Worm (Caenorhabditis elegans) whole organism, midembryonic: ENCODE results near the gene C15F1.2.
"Not testable (repeated sequence)": the region's sequence is repeated elsewhere in the genome, so short reads cannot be mapped to it uniquely, and the experiment has no call there.

Source experiments
- T22C8.4 ChIP-seq: fragments of 200-800 bp; sonication (Bioruptor generic); IDR thresholded peaks from 2 replicates; pipeline ENCODE4 v1.3.6; 2022; ENCODE audit warnings: missing genetic modification characterization, missing compliant biosample characterization
- cog-1 ChIP-seq: sonication (generic microtip); optimal IDR thresholded peaks from 2 replicates; lab custom pipeline; 2016; ENCODE audit warnings: missing genetic modification characterization, missing compliant biosample characterization
- flt-1 ChIP-seq: fragments of 200-800 bp; sonication (Bioruptor generic); IDR thresholded peaks from 2 replicates; pipeline ENCODE4 v1.3.6; 2022; ENCODE audit warnings: missing genetic modification characterization, missing compliant biosample characterization
- klf-2 ChIP-seq: fragments of 200-800 bp; sonication (Bioruptor generic); conservative IDR thresholded peaks from 2 replicates; pipeline ENCODE4 v1.3.6; 2022; ENCODE audit warnings: missing genetic modification reagents, missing genetic modification characterization, missing compliant biosample characterization
- med-1 ChIP-seq: sonication (generic microtip); optimal IDR thresholded peaks from 2 replicates; lab custom pipeline; 2017; ENCODE audit warnings: missing genetic modification characterization, mild to moderate bottlenecking, missing compliant biosample characterization, antibody characterized with exemption, missing genetic modification reagents; ENCODE audit not compliant: insufficient read depth
- ref-1 ChIP-seq: fragments of 200-800 bp; sonication (Bioruptor generic); conservative IDR thresholded peaks from 2 replicates; pipeline ENCODE4 v1.3.6; 2022; ENCODE audit warnings: missing genetic modification reagents, missing genetic modification characterization, missing compliant biosample characterization
- tab-1 ChIP-seq: fragments of 200-800 bp; sonication (Bioruptor generic); IDR thresholded peaks from 2 replicates; pipeline ENCODE4 v1.3.6; 2022; ENCODE audit warnings: missing genetic modification characterization, missing compliant biosample characterization
- ztf-23 ChIP-seq: fragments of 200-800 bp; sonication (Bioruptor generic); IDR thresholded peaks from 2 replicates; pipeline ENCODE4 v1.3.6; 2022; ENCODE audit warnings: missing genetic modification reagents, missing genetic modification characterization, missing compliant biosample characterization
- ztf-29 ChIP-seq: fragments of 200-800 bp; sonication (Bioruptor generic); IDR thresholded peaks from 2 replicates; pipeline ENCODE4 v1.3.6; 2022; ENCODE audit warnings: missing genetic modification reagents, missing genetic modification characterization, missing compliant biosample characterization

Gene C15F1.2

ce11 chrII:6972185-6972737, 7.5 kb upstream of the C15F1.2 start, which contains the start of gene art-1:
Gene art-1 (minus strand): TSS chrII:6972235.
- TF ChIP-seq ref-1 (GFP tag; lab: Robert Waterston, UW) (no peak), med-1 (no peak), ztf-29 (GFP tag; lab: Robert Waterston, UW) (no peak), T22C8.4 (GFP tag; lab: Robert Waterston, UW) (no peak), klf-2 (GFP tag; lab: Robert Waterston, UW) (no peak), ztf-23 (no peak), tab-1 (GFP tag; lab: Robert Waterston, UW) (no peak), cog-1 (tag; lab: Kevin White, UChicago) (no peak), flt-1 (GFP tag; lab: Robert Waterston, UW) (no peak)

ce11 chrII:6973501-6973900, 6.3 kb upstream of the C15F1.2 start, which contains the start of gene sod-1:
Gene sod-1 (minus strand): TSS chrII:6973887.
- no peak for TF ChIP-seq med-1
- TF ChIP-seq klf-2 (GFP tag; lab: Robert Waterston, UW), result no peak
- no peak for TF ChIP-seq cog-1 (tag; lab: Kevin White, UChicago)
- no peak for TF ChIP-seq ref-1 (GFP tag; lab: Robert Waterston, UW)
- no peak for TF ChIP-seq tab-1 (GFP tag; lab: Robert Waterston, UW)
- TF ChIP-seq ztf-23, result no peak
- no peak for TF ChIP-seq ztf-29 (GFP tag; lab: Robert Waterston, UW)
- TF ChIP-seq T22C8.4 (GFP tag; lab: Robert Waterston, UW), result no peak
- TF ChIP-seq flt-1 (GFP tag; lab: Robert Waterston, UW), result no peak

- TF ChIP-seq ztf-23 (no peak), med-1 (no peak), T22C8.4 (GFP tag; lab: Robert Waterston, UW) (no peak), tab-1 (GFP tag; lab: Robert Waterston, UW) (no peak), ref-1 (GFP tag; lab: Robert Waterston, UW) (no peak), cog-1 (tag; lab: Kevin White, UChicago) (no peak), flt-1 (GFP tag; lab: Robert Waterston, UW) (no peak), ztf-29 (GFP tag; lab: Robert Waterston, UW) (no peak), klf-2 (GFP tag; lab: Robert Waterston, UW) (no peak)
Observed at ce11 chrII:6974011-6974410, 5.7 kb upstream of the C15F1.2 start.

- no peak for TF ChIP-seq flt-1 (GFP tag; lab: Robert Waterston, UW)
- TF ChIP-seq ztf-29 (GFP tag; lab: Robert Waterston, UW), result no peak
- TF ChIP-seq klf-2 (GFP tag; lab: Robert Waterston, UW), result no peak
- no peak for TF ChIP-seq ref-1 (GFP tag; lab: Robert Waterston, UW)
- TF ChIP-seq T22C8.4 (GFP tag; lab: Robert Waterston, UW), result no peak
- no peak for TF ChIP-seq ztf-23
- TF ChIP-seq tab-1 (GFP tag; lab: Robert Waterston, UW), result no peak
- TF ChIP-seq med-1, result no peak
- no peak for TF ChIP-seq cog-1 (tag; lab: Kevin White, UChicago)
Observed at ce11 chrII:6975725-6976124, 4.0 kb upstream of the C15F1.2 start.

ce11 chrII:6977732-6978131, 2.0 kb upstream of the C15F1.2 start, which contains the start of gene C15F1.8:
Gene C15F1.8 (minus strand): TSS chrII:6977832.
- not testable (repeated sequence) for TF ChIP-seq flt-1, tab-1, T22C8.4 (GFP tag; lab: Robert Waterston, UW)

ce11 chrII:6978908-6979307, 845 bp upstream of the C15F1.2 start:
- TF ChIP-seq cog-1 (tag; lab: Kevin White, UChicago), result no peak
- TF ChIP-seq tab-1 (GFP tag; lab: Robert Waterston, UW), result no peak

- TF ChIP-seq ztf-23, result peak; percentile 62; the same call in 1 of the 2 replicates
- TF ChIP-seq tab-1 (GFP tag; lab: Robert Waterston, UW), result peak; percentile 78; the same call in 1 of the 2 replicates
- peak; percentile 64; the same call in 1 of the 2 replicates for TF ChIP-seq flt-1 (GFP tag; lab: Robert Waterston, UW)
Observed at ce11 chrII:6982949-6983348, 3.2 kb downstream of the C15F1.2 start.

- no peak for TF ChIP-seq cog-1 (tag; lab: Kevin White, UChicago)
- no peak for TF ChIP-seq ref-1 (GFP tag; lab: Robert Waterston, UW)
- TF ChIP-seq flt-1 (GFP tag; lab: Robert Waterston, UW), result no peak
- TF ChIP-seq ztf-23, result no peak
- no peak for TF ChIP-seq T22C8.4 (GFP tag; lab: Robert Waterston, UW)
- no peak for TF ChIP-seq tab-1 (GFP tag; lab: Robert Waterston, UW)
- TF ChIP-seq klf-2 (GFP tag; lab: Robert Waterston, UW), result no peak
- TF ChIP-seq ztf-29 (GFP tag; lab: Robert Waterston, UW), result no peak
- no peak for TF ChIP-seq med-1
Observed at ce11 chrII:6989830-6990287, 10.1 kb downstream of the C15F1.2 start, which contains the start of gene C15F1.1. Gene C15F1.1 (plus strand): TSS chrII:6989880.

ce11 chrII:6992949-6993348, 13.2 kb downstream of the C15F1.2 start:
- TF ChIP-seq tab-1 (GFP tag; lab: Robert Waterston, UW) (no peak), flt-1 (GFP tag; lab: Robert Waterston, UW) (no peak), ztf-23 (no peak), ref-1 (GFP tag; lab: Robert Waterston, UW) (no peak), med-1 (no peak), cog-1 (tag; lab: Kevin White, UChicago) (no peak), klf-2 (GFP tag; lab: Robert Waterston, UW) (no peak), ztf-29 (GFP tag; lab: Robert Waterston, UW) (no peak), T22C8.4 (GFP tag; lab: Robert Waterston, UW) (no peak)

- TF ChIP-seq tab-1 (GFP tag; lab: Robert Waterston, UW) (no peak), T22C8.4 (GFP tag; lab: Robert Waterston, UW) (no peak), ztf-29 (GFP tag; lab: Robert Waterston, UW) (no peak), med-1 (no peak), klf-2 (GFP tag; lab: Robert Waterston, UW) (no peak)
Observed at ce11 chrII:6994677-6995076, 14.9 kb downstream of the C15F1.2 start, which contains the start of gene unc-104. Gene unc-104 (plus strand): TSS chrII:6994987.
